Fruit fly (Drosophila melanogaster): ENCODE data around the gene CG9451.

dm6 chr3L:19519349-19519748 is 18.8 kb upstream of the CG9451 start, which contains the start of gene Cpr76Bb:
- TF ChIP-seq EcR (GFP tag; optimal IDR thresholded peaks at IDR 0.05) (no peak), psq (optimal IDR thresholded peaks at IDR 0.05) (no peak), pan (optimal IDR thresholded peaks at IDR 0.05) (no peak)

Data from whole organism.